Worm (Caenorhabditis elegans) whole organism, early embryonic: ENCODE results near the gene dmd-10.

ENCODE experiments used
- B0310.2 ChIP-seq: sonication (generic microtip); optimal IDR thresholded peaks from 2 replicates; lab custom pipeline; 2016; ENCODE audit warnings: mild to moderate bottlenecking, missing genetic modification characterization, missing compliant biosample characterization
- F13C5.2 ChIP-seq: sonication (generic microtip); optimal IDR thresholded peaks from 2 replicates; lab custom pipeline; 2017; ENCODE audit warnings: mild to moderate bottlenecking, missing genetic modification characterization, inconsistent platforms, missing compliant biosample characterization
- ama-1 ChIP-seq: fragments of 150-350 bp; optimal IDR thresholded peaks from 2 replicates; lab custom pipeline; 2014
- ceh-13 ChIP-seq: fragments of 200-800 bp; sonication (Bioruptor generic); optimal IDR thresholded peaks from 2 replicates; lab custom pipeline; 2018; ENCODE audit warnings: mild to moderate bottlenecking, missing genetic modification characterization, missing compliant biosample characterization
- ets-7 ChIP-seq: sonication (generic microtip); optimal IDR thresholded peaks from 2 replicates; lab custom pipeline; 2016; ENCODE audit warnings: missing genotype, missing genetic modification characterization, missing compliant biosample characterization
- flt-1 ChIP-seq: fragments of 200-800 bp; sonication (Bioruptor generic); IDR thresholded peaks from 2 replicates; pipeline ENCODE4 v1.3.6; 2022; ENCODE audit warnings: missing genetic modification characterization, missing compliant biosample characterization
- hmbx-1 ChIP-seq: sonication (generic microtip); optimal IDR thresholded peaks from 2 replicates; lab custom pipeline; 2016; ENCODE audit warnings: mild to moderate bottlenecking, missing genetic modification characterization, missing compliant biosample characterization
- hmg-4 ChIP-seq: fragments of 200-800 bp; sonication (Bioruptor generic); optimal IDR thresholded peaks from 2 replicates; lab custom pipeline; 2018; ENCODE audit warnings: mild to moderate bottlenecking, missing genetic modification characterization, missing compliant biosample characterization
- hnd-1 ChIP-seq: sonication (generic microtip); optimal IDR thresholded peaks from 2 replicates; lab custom pipeline; 2016; ENCODE audit warnings: missing genetic modification characterization, missing compliant biosample characterization
- pes-1 ChIP-seq: fragments of 200-800 bp; sonication (Bioruptor generic); IDR thresholded peaks from 2 replicates; pipeline ENCODE4 v1.3.6; 2022; ENCODE audit warnings: missing genetic modification reagents, missing genetic modification characterization, missing compliant biosample characterization
- scrt-1 ChIP-seq: fragments of 200-800 bp; sonication (Bioruptor generic); IDR thresholded peaks from 2 replicates; pipeline ENCODE4 v1.3.6; 2022; ENCODE audit warnings: missing genetic modification characterization, missing compliant biosample characterization
- sea-1 ChIP-seq: fragments of 200-800 bp; sonication (Bioruptor generic); conservative IDR thresholded peaks from 2 replicates; pipeline ENCODE4 v1.3.6; 2022; ENCODE audit warnings: missing genetic modification characterization, missing compliant biosample characterization
- tbx-11 ChIP-seq: fragments of 200-800 bp; sonication (Bioruptor generic); IDR thresholded peaks from 2 replicates; pipeline ENCODE4 v1.3.6; 2022; ENCODE audit warnings: missing genetic modification characterization, missing compliant biosample characterization

DNA sequence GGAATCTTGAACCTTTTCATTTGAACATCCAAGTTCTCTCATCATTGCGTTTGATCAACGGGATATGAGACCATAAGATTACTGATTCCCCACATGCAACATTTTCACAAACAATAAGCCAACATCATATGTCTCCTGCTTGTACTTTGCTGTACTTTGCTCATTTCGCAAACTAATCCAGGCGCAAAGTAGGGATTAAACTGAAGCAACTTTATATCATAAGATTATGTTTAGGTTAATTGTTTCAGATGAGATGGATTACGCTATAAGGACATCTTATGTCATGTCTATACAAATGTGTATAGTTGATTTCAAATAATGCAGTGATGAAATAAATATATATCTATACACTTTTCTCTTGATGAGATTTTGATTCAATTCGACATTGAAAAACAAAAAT lies 6.9 kb downstream of the dmd-10 start:
- no peak for TF ChIP-seq flt-1 (GFP tag; lab: Robert Waterston, UW)
- no peak for TF ChIP-seq sea-1 (GFP tag; lab: Robert Waterston, UW)
- no peak for TF ChIP-seq hnd-1 (tag; lab: Kevin White, UChicago)
- no peak for TF ChIP-seq ama-1
- no peak for TF ChIP-seq pes-1 (GFP tag; lab: Robert Waterston, UW)
- TF ChIP-seq B0310.2, result no peak
- no peak for TF ChIP-seq F13C5.2 (tag; lab: Kevin White, UChicago)
- no peak for TF ChIP-seq hmg-4 (GFP tag; lab: Kevin White, UChicago)
- TF ChIP-seq tbx-11, result no peak
- TF ChIP-seq ceh-13 (GFP tag; lab: Kevin White, UChicago), result no peak
- TF ChIP-seq hmbx-1 (tag; lab: Kevin White, UChicago), result no peak
- no peak for TF ChIP-seq ets-7 (tag; lab: Kevin White, UChicago)
- no peak for TF ChIP-seq scrt-1 (GFP tag; lab: Robert Waterston, UW)
